Fruit fly (Drosophila melanogaster): Measurements from ENCODE around the gene ifc.
A peak's percentile ranks its signal among the peaks of the same experiment; 100 is the strongest.

ifc gene

DNA sequence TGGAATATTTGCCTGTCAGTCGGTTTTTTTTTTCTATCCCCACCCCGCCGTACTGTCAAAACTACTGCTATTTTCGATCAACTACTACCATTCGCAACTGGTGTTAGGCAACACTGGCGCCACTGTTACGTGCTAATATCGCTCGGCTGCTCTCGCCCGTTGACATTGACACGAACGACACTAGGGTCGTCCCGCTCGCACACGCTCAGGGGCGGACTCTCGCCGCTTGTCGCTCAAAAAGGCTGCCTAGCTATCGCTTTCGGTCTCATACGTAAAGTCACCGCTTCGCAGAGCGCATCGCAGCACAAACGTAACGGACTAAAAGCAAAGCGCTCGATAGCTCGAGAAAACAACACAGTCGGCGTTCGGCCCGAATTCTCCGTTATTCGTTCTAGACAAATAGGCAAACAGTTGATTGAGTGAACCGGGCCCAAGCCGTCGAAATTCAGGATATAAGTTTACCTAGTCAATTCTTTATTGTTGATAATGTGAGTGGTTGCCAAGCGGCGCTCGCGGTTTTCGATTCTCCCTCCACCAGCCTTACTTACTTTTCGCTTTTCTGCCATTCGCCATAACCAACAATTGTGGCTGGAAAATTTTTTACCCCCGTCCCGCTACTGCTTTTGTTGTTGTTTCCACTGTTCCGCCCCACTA is 3.7 kb upstream of the ifc start (continued):
- TF ChIP-seq Fer1 (GFP tag; optimal IDR thresholded peaks at IDR 0.05) (peak; percentile 47), Dad (GFP tag; optimal IDR thresholded peaks at IDR 0.05) (peak; percentile 26), lbe (GFP tag; optimal IDR thresholded peaks at IDR 0.05) (peak; percentile 38), CG3995 (GFP tag; optimal IDR thresholded peaks at IDR 0.05) (peak; percentile 91), BEAF-32 (GFP tag; optimal IDR thresholded peaks at IDR 0.05) (peak; percentile 35), sd (tag; optimal IDR thresholded peaks at IDR 0.05) (peak; percentile 8), Doc3 (GFP tag; IDR thresholded peaks at IDR 0.05; ENCODE audit: partially characterized antibody) (no peak), tx (GFP tag; optimal IDR thresholded peaks at IDR 0.05) (peak; percentile 4), CG3281 (GFP tag; optimal IDR thresholded peaks at IDR 0.05) (no peak), NC2β (GFP tag; optimal IDR thresholded peaks at IDR 0.05) (no peak), Mes4 (GFP tag; optimal IDR thresholded peaks at IDR 0.05) (peak; percentile 23), CG9817 (tag; optimal IDR thresholded peaks at IDR 0.05) (peak; percentile 38), CG7786 (GFP tag; optimal IDR thresholded peaks at IDR 0.05) (peak; percentile 11), gfzf (GFP tag; optimal IDR thresholded peaks at IDR 0.05) (no peak), CG12299 (tag; optimal IDR thresholded peaks at IDR 0.05) (no peak), row (GFP tag; IDR thresholded peaks at IDR 0.05) (no peak), CG3163 (GFP tag; optimal IDR thresholded peaks at IDR 0.05) (peak; percentile 43), Dfd (GFP tag; optimal IDR thresholded peaks at IDR 0.05) (no peak), chm (GFP tag; IDR thresholded peaks at IDR 0.05) (no peak), Hmx (GFP tag; optimal IDR thresholded peaks at IDR 0.05) (no peak), CG8944 (GFP tag; optimal IDR thresholded peaks at IDR 0.05) (no peak), bigmax (GFP tag; optimal IDR thresholded peaks at IDR 0.05) (peak; percentile 55), sob (GFP tag; IDR thresholded peaks at IDR 0.05) (no peak), Hsf (GFP tag; optimal IDR thresholded peaks at IDR 0.05) (peak; percentile 12), abd-A (tag; optimal IDR thresholded peaks at IDR 0.05) (no peak), exex (tag; optimal IDR thresholded peaks at IDR 0.05) (peak; percentile 4), oc (tag; optimal IDR thresholded peaks at IDR 0.05) (peak; percentile 6), NK7.1 (GFP tag; optimal IDR thresholded peaks at IDR 0.05) (peak; percentile 33), NC2α (GFP tag; optimal IDR thresholded peaks at IDR 0.05) (no peak), CG31388 (GFP tag; optimal IDR thresholded peaks at IDR 0.05) (no peak), pita (GFP tag; optimal IDR thresholded peaks at IDR 0.05) (no peak), CG10267 (tag; optimal IDR thresholded peaks at IDR 0.05) (peak; percentile 88), sim (GFP tag; IDR thresholded peaks at IDR 0.05) (no peak), Jarid2 (GFP tag; optimal IDR thresholded peaks at IDR 0.05) (peak; percentile 45), CG1602 (GFP tag; optimal IDR thresholded peaks at IDR 0.05) (peak; percentile 2), ATbp (GFP tag; optimal IDR thresholded peaks at IDR 0.05) (no peak), bsh (GFP tag; optimal IDR thresholded peaks at IDR 0.05) (peak in 1 of 2 experiments; percentile 8), CG11085 (GFP tag; IDR thresholded peaks at IDR 0.05) (no peak), CG7928 (GFP tag; optimal IDR thresholded peaks at IDR 0.05) (peak; percentile 20), Gsc (GFP tag; IDR thresholded peaks at IDR 0.05) (no peak), CG7987 (GFP tag; optimal IDR thresholded peaks at IDR 0.05) (peak; percentile 54), grau (tag; optimal IDR thresholded peaks at IDR 0.05) (peak; percentile 42), tll (GFP tag; optimal IDR thresholded peaks at IDR 0.05) (peak in 1 of 2 experiments; percentile 16), CG10366 (GFP tag; IDR thresholded peaks at IDR 0.05) (no peak), CG6791 (GFP tag; IDR thresholded peaks at IDR 0.05; ENCODE audit: partially characterized antibody) (no peak), CG6765 (GFP tag; optimal IDR thresholded peaks at IDR 0.05) (peak; percentile 15), cg (GFP tag; optimal IDR thresholded peaks at IDR 0.05) (no peak), HLH54F (GFP tag; optimal IDR thresholded peaks at IDR 0.05) (peak; percentile 10), fd64A (GFP tag; optimal IDR thresholded peaks at IDR 0.05) (peak; percentile 4)

Data from whole organism, embryonic.